Worm (Caenorhabditis elegans) whole organism, late embryonic: ENCODE measurements around the gene fis-2.

Source experiments
- C38D4.7 ChIP-seq: fragments of 200-800 bp; sonication (Bioruptor generic); optimal IDR thresholded peaks from 2 replicates; lab custom pipeline; 2018; ENCODE audit warnings: mild to moderate bottlenecking, missing genetic modification characterization, moderate library complexity, missing compliant biosample characterization
- ama-1 ChIP-seq: fragments of 150-350 bp; optimal IDR thresholded peaks from 2 replicates; lab custom pipeline; 2014
- ceh-22 ChIP-seq: sonication (generic microtip); optimal IDR thresholded peaks from 2 replicates; lab custom pipeline; 2017; ENCODE audit warnings: missing biosample characterization, missing genetic modification characterization
- lim-6 ChIP-seq: sonication (generic microtip); optimal IDR thresholded peaks from 2 replicates; lab custom pipeline; 2016; ENCODE audit warnings: missing genetic modification characterization, missing compliant biosample characterization
- nhr-232 ChIP-seq: sonication (generic microtip); optimal IDR thresholded peaks from 2 replicates; lab custom pipeline; 2016; ENCODE audit warnings: missing genetic modification characterization, missing compliant biosample characterization
- pax-1 ChIP-seq: fragments of 150-350 bp; optimal IDR thresholded peaks from 2 replicates; lab custom pipeline; 2014; ENCODE audit warnings: missing biosample characterization, missing genetic modification characterization
- pha-4 ChIP-seq: fragments of 150-350 bp; optimal IDR thresholded peaks from 2 replicates; lab custom pipeline; 2018; ENCODE audit warnings: missing biosample characterization, missing genetic modification reagents, missing genetic modification characterization
- unc-55 ChIP-seq: sonication (generic microtip); optimal IDR thresholded peaks from 2 replicates; lab custom pipeline; 2017; ENCODE audit warnings: missing biosample characterization, missing genetic modification reagents, missing genetic modification characterization

ce11 chrX:8268083-8268482, 16.9 kb downstream of the fis-2 start:
- TF ChIP-seq nhr-232 (tag; lab: Kevin White, UChicago) (no peak), ceh-22 (no peak), ama-1 (no peak), pha-4 (tag; lab: Kevin White, UChicago) (no peak), lim-6 (no peak), C38D4.7 (GFP tag; lab: Kevin White, UChicago) (no peak), pax-1 (no peak), unc-55 (GFP tag; lab: Kevin White, UChicago) (no peak)
